Fruit fly (Drosophila melanogaster) whole organism, embryonic: ENCODE results near the gene Lamtor4.
A peak's percentile ranks its signal among the peaks of the same experiment; 100 is the strongest.

Experiments
- Aef1 ChIP-seq: fragments of 200-800 bp; sonication (Bioruptor generic); IDR thresholded peaks from 3 replicates; pipeline ENCODE4 v1.3.6; 2022; ENCODE audit warnings: missing biosample characterization, missing genetic modification characterization
- Atf-2 ChIP-seq: fragments of 200-800 bp; sonication (Bioruptor generic); optimal IDR thresholded peaks from 2 replicates; lab custom pipeline; 2016; ENCODE audit warnings: missing biosample characterization, missing genetic modification characterization
- B-H1 ChIP-seq: fragments of 200-800 bp; sonication (Bioruptor generic); IDR thresholded peaks from 3 replicates; pipeline ENCODE4 v1.3.6; 2022; ENCODE audit warnings: missing biosample characterization, missing genetic modification characterization
- CG1024 ChIP-seq: fragments of 200-800 bp; sonication (Bioruptor generic); IDR thresholded peaks from 2 replicates; pipeline ENCODE4 v1.3.6; 2022; ENCODE audit warnings: missing biosample characterization, missing genetic modification characterization
- CG10654 ChIP-seq: fragments of 200-800 bp; sonication (Bioruptor generic); optimal IDR thresholded peaks from 2 replicates; lab custom pipeline; 2016; ENCODE audit warnings: missing biosample characterization, missing genetic modification characterization
- CG11456 ChIP-seq: fragments of 200-800 bp; sonication (Bioruptor generic); IDR thresholded peaks from 3 replicates; pipeline ENCODE4 v1.3.6; 2022; ENCODE audit warnings: missing biosample characterization, missing genetic modification characterization
- CG12071 ChIP-seq: fragments of 200-800 bp; sonication (Bioruptor generic); optimal IDR thresholded peaks from 3 replicates; lab custom pipeline; 2018; ENCODE audit warnings: missing biosample characterization, mild to moderate bottlenecking, missing genetic modification characterization
- CG12104 ChIP-seq: fragments of 200-800 bp; sonication (Bioruptor generic); optimal IDR thresholded peaks from 3 replicates; lab custom pipeline; 2016; ENCODE audit warnings: missing biosample characterization, missing genetic modification characterization
- CG12391 ChIP-seq: fragments of 200-800 bp; sonication (Bioruptor generic); optimal IDR thresholded peaks from 3 replicates; lab custom pipeline; 2018; ENCODE audit warnings: missing biosample characterization, mild to moderate bottlenecking, missing genetic modification characterization, moderate library complexity
- CG13296 ChIP-seq: fragments of 200-800 bp; sonication (Bioruptor generic); optimal IDR thresholded peaks from 3 replicates; lab custom pipeline; 2018; ENCODE audit warnings: missing biosample characterization, mild to moderate bottlenecking, missing genetic modification characterization
- CG15269 ChIP-seq: fragments of 200-800 bp; sonication (Bioruptor generic); optimal IDR thresholded peaks from 2 replicates; lab custom pipeline; 2018; ENCODE audit warnings: missing biosample characterization, mild to moderate bottlenecking, missing genetic modification characterization, moderate library complexity
- CG2199 ChIP-seq: fragments of 200-800 bp; sonication (Bioruptor generic); IDR thresholded peaks from 3 replicates; pipeline ENCODE4 v1.3.6; 2022; ENCODE audit warnings: missing biosample characterization, missing genetic modification characterization
- CG33557 ChIP-seq: fragments of 200-800 bp; sonication (Bioruptor generic); optimal IDR thresholded peaks from 2 replicates; lab custom pipeline; 2019; ENCODE audit warnings: missing biosample characterization, mild to moderate bottlenecking, missing genetic modification characterization, moderate library complexity
- CG4328 ChIP-seq: fragments of 200-800 bp; sonication (Bioruptor generic); optimal IDR thresholded peaks from 3 replicates; lab custom pipeline; 2017; ENCODE audit warnings: missing biosample characterization, missing genetic modification reagents, missing genetic modification characterization
- CG4404 ChIP-seq: fragments of 200-800 bp; sonication (Bioruptor generic); IDR thresholded peaks from 2 replicates; pipeline ENCODE4 v1.3.6; 2022; ENCODE audit warnings: missing biosample characterization, missing genetic modification characterization
- CG7357 ChIP-seq: fragments of 200-800 bp; sonication (Bioruptor generic); IDR thresholded peaks from 3 replicates; pipeline ENCODE4 v1.3.6; 2022; ENCODE audit warnings: missing biosample characterization, missing genetic modification characterization
- CG7786 ChIP-seq: fragments of 200-800 bp; sonication (Bioruptor generic); optimal IDR thresholded peaks from 2 replicates; lab custom pipeline; 2016; ENCODE audit warnings: missing biosample characterization, missing genetic modification characterization
- CG7839 ChIP-seq: fragments of 200-800 bp; sonication (Bioruptor generic); optimal IDR thresholded peaks from 3 replicates; lab custom pipeline; 2018; ENCODE audit warnings: missing biosample characterization, mild to moderate bottlenecking, missing genetic modification characterization, moderate library complexity
- CG7987 ChIP-seq: fragments of 200-800 bp; sonication (Bioruptor generic); optimal IDR thresholded peaks from 2 replicates; lab custom pipeline; 2018; ENCODE audit warnings: missing biosample characterization, mild to moderate bottlenecking, missing genetic modification characterization, moderate library complexity
- CG8388 ChIP-seq: fragments of 200-800 bp; sonication (Bioruptor generic); optimal IDR thresholded peaks from 2 replicates; lab custom pipeline; 2019; ENCODE audit warnings: missing biosample characterization, mild to moderate bottlenecking, missing genetic modification characterization, moderate library complexity
- Dfd ChIP-seq, 2 experiments: fragments of >200 bp; optimal IDR thresholded peaks; 2 replicates each; lab custom pipeline; 2017; ENCODE audit warnings: missing biosample characterization in 2 of 2, missing genetic modification characterization in 2 of 2
- Dll ChIP-seq: fragments of 200-800 bp; sonication (Bioruptor generic); IDR thresholded peaks from 4 replicates; pipeline ENCODE4 v1.3.6; 2022; ENCODE audit warnings: missing biosample characterization, missing genetic modification characterization; ENCODE audit not compliant: partially characterized antibody
- Gug ChIP-seq: fragments of 200-800 bp; sonication (Bioruptor generic); IDR thresholded peaks from 4 replicates; pipeline ENCODE4 v1.3.6; 2022; ENCODE audit warnings: missing biosample characterization, missing genetic modification characterization
- H2.0 ChIP-seq: fragments of 200-800 bp; sonication (Bioruptor generic); IDR thresholded peaks from 2 replicates; pipeline ENCODE4 v1.3.6; 2022; ENCODE audit warnings: missing biosample characterization, missing genetic modification characterization
- Rx ChIP-seq: fragments of 200-800 bp; sonication (Bioruptor generic); IDR thresholded peaks from 2 replicates; pipeline ENCODE4 v1.3.6; 2022; ENCODE audit warnings: missing biosample characterization, missing genetic modification characterization
- Sox100B ChIP-seq: fragments of 200-800 bp; sonication (Bioruptor generic); optimal IDR thresholded peaks from 3 replicates; lab custom pipeline; 2018; ENCODE audit warnings: missing biosample characterization, mild to moderate bottlenecking, missing genetic modification characterization
- Sox102F ChIP-seq: fragments of 200-800 bp; sonication (Bioruptor generic); optimal IDR thresholded peaks from 2 replicates; lab custom pipeline; 2018; ENCODE audit warnings: missing biosample characterization, mild to moderate bottlenecking, missing genetic modification characterization, moderate library complexity
- Taf1 ChIP-seq: fragments of 200-800 bp; sonication (Bioruptor generic); IDR thresholded peaks from 2 replicates; pipeline ENCODE4 v1.3.6; 2022; ENCODE audit warnings: missing biosample characterization, missing genetic modification characterization
- YL-1 ChIP-seq: fragments of 200-800 bp; sonication (Bioruptor generic); optimal IDR thresholded peaks from 3 replicates; lab custom pipeline; 2017; ENCODE audit warnings: missing biosample characterization, mild to moderate bottlenecking, missing genetic modification characterization
- ash1 ChIP-seq: fragments of 200-800 bp; sonication (Bioruptor generic); optimal IDR thresholded peaks from 2 replicates; lab custom pipeline; 2018; ENCODE audit warnings: missing biosample characterization, mild to moderate bottlenecking, missing genetic modification characterization
- bigmax ChIP-seq: fragments of 200-800 bp; sonication (Bioruptor generic); optimal IDR thresholded peaks from 2 replicates; lab custom pipeline; 2018; ENCODE audit warnings: missing biosample characterization, mild to moderate bottlenecking, missing genetic modification characterization
- bowl ChIP-seq: fragments of 200-800 bp; sonication (Bioruptor generic); IDR thresholded peaks from 2 replicates; pipeline ENCODE4 v1.3.6; 2022; ENCODE audit warnings: missing biosample characterization, missing genetic modification characterization
- chinmo ChIP-seq: fragments of 200-800 bp; sonication (Bioruptor generic); IDR thresholded peaks from 4 replicates; pipeline ENCODE4 v1.3.6; 2022; ENCODE audit warnings: missing biosample characterization, missing genetic modification characterization; ENCODE audit not compliant: partially characterized antibody
- ci ChIP-seq: fragments of 200-800 bp; sonication (Bioruptor generic); IDR thresholded peaks from 3 replicates; pipeline ENCODE4 v1.3.6; 2022; ENCODE audit warnings: missing biosample characterization, missing genetic modification characterization
- cwo ChIP-seq: fragments of 200-800 bp; sonication (Bioruptor generic); optimal IDR thresholded peaks from 3 replicates; lab custom pipeline; 2017; ENCODE audit warnings: missing biosample characterization, missing genetic modification characterization, mild to moderate bottlenecking, moderate library complexity, missing genetic modification reagents
- da ChIP-seq: fragments of 200-800 bp; sonication (Bioruptor generic); optimal IDR thresholded peaks from 2 replicates; lab custom pipeline; 2016; ENCODE audit warnings: missing biosample characterization, missing genetic modification characterization
- dati ChIP-seq: fragments of 200-800 bp; sonication (Bioruptor generic); IDR thresholded peaks from 2 replicates; pipeline ENCODE4 v1.3.6; 2022; ENCODE audit warnings: missing biosample characterization, missing genetic modification characterization
- eve ChIP-seq, 2 experiments: fragments of >200 bp; optimal IDR thresholded peaks; 2 replicates each; lab custom pipeline; 2017; ENCODE audit warnings: missing biosample characterization in 2 of 2, missing genetic modification characterization in 2 of 2
- ewg ChIP-seq: fragments of 200-800 bp; sonication (Bioruptor generic); optimal IDR thresholded peaks from 3 replicates; lab custom pipeline; 2017; ENCODE audit warnings: mild to moderate bottlenecking, missing biosample characterization, missing genetic modification reagents, missing genetic modification characterization
- h ChIP-seq: fragments of >200 bp; optimal IDR thresholded peaks from 2 replicates; lab custom pipeline; 2017
- kay ChIP-seq: fragments of 200-800 bp; sonication (Bioruptor generic); optimal IDR thresholded peaks from 2 replicates; lab custom pipeline; 2016; ENCODE audit warnings: missing biosample characterization, missing genetic modification characterization
- lov ChIP-seq, 2 experiments: fragments of 200-800 bp in 1 of 2; fragments of >200 bp in 1 of 2; sonication (Bioruptor generic) in 1 of 2; IDR thresholded peaks in 1 of 2; optimal IDR thresholded peaks in 1 of 2; 2 replicates in 1 of 2; 3 replicates in 1 of 2; pipeline versions ENCODE4 v1.3.6 to Lab custom; 2017 to 2022; ENCODE audit warnings: missing biosample characterization in 1 of 2, missing genetic modification characterization in 1 of 2
- maf-S ChIP-seq: fragments of 200-800 bp; sonication (Bioruptor generic); optimal IDR thresholded peaks from 2 replicates; lab custom pipeline; 2016; ENCODE audit warnings: missing biosample characterization, missing genetic modification characterization
- nau ChIP-seq: fragments of 200-800 bp; sonication (Bioruptor generic); optimal IDR thresholded peaks from 3 replicates; lab custom pipeline; 2017; ENCODE audit warnings: missing biosample characterization, mild to moderate bottlenecking, missing genetic modification characterization, missing genetic modification reagents
- odd ChIP-seq: fragments of 200-800 bp; sonication (Bioruptor generic); optimal IDR thresholded peaks from 2 replicates; lab custom pipeline; 2017; ENCODE audit warnings: missing biosample characterization, mild to moderate bottlenecking, missing genetic modification characterization
- repo ChIP-seq: fragments of 200-800 bp; sonication (Bioruptor generic); optimal IDR thresholded peaks from 2 replicates; lab custom pipeline; 2016; ENCODE audit warnings: missing biosample characterization, missing genetic modification characterization
- row ChIP-seq: fragments of 200-800 bp; sonication (Bioruptor generic); IDR thresholded peaks from 3 replicates; pipeline ENCODE4 v1.3.6; 2022; ENCODE audit warnings: missing biosample characterization, missing genetic modification characterization
- slp2 ChIP-seq: fragments of 200-800 bp; sonication (Bioruptor generic); optimal IDR thresholded peaks from 2 replicates; lab custom pipeline; 2016; ENCODE audit warnings: missing biosample characterization, missing genetic modification characterization
- sob ChIP-seq: fragments of 200-800 bp; sonication (Bioruptor generic); IDR thresholded peaks from 2 replicates; pipeline ENCODE4 v1.3.6; 2022; ENCODE audit warnings: missing biosample characterization, missing genetic modification characterization
- tna ChIP-seq: fragments of 200-800 bp; sonication (Bioruptor generic); IDR thresholded peaks from 2 replicates; pipeline ENCODE4 v1.3.6; 2022; ENCODE audit warnings: missing biosample characterization, missing genetic modification characterization; ENCODE audit not compliant: partially characterized antibody
- trh ChIP-seq: fragments of 200-800 bp; sonication (Bioruptor generic); optimal IDR thresholded peaks from 2 replicates; lab custom pipeline; 2016; ENCODE audit warnings: missing biosample characterization, missing genetic modification characterization
- vvl ChIP-seq: fragments of 200-800 bp; sonication (Bioruptor generic); IDR thresholded peaks from 2 replicates; pipeline ENCODE4 v1.3.6; 2022; ENCODE audit warnings: missing biosample characterization, missing genetic modification characterization

Lamtor4 gene

dm6 chr3L:3932742-3933289 is 36.1 kb downstream of the Lamtor4 start (continued):
- TF ChIP-seq CG15269 (tag; lab: Kevin White, UChicago) (peak; percentile 60), Dfd (GFP tag; optimal IDR thresholded peaks at IDR 0.05; lab: Kevin White, UChicago) (no peak), bigmax (GFP tag; lab: Kevin White, UChicago) (no peak), YL-1 (GFP tag; lab: Kevin White, UChicago) (no peak), odd (peak; percentile 23), da (GFP tag; lab: Kevin White, UChicago) (no peak), sob (peak; percentile 36; the same call in 1 of the 2 replicates), CG12391 (no peak), kay (no peak), Dll (GFP tag; lab: Robert Waterston, UW) (no peak), bowl (no peak), CG7987 (GFP tag; lab: Kevin White, UChicago) (peak; percentile 13), dati (GFP tag; lab: Robert Waterston, UW) (no peak), CG7786 (GFP tag; lab: Kevin White, UChicago) (no peak), Taf1 (GFP tag; lab: Robert Waterston, UW) (no peak), H2.0 (GFP tag; lab: Robert Waterston, UW) (no peak), chinmo (GFP tag; lab: Robert Waterston, UW) (no peak), CG12104 (no peak), CG7839 (tag; lab: Kevin White, UChicago) (peak; percentile 22), CG8388 (GFP tag; lab: Kevin White, UChicago) (no peak), Atf-2 (no peak), CG1024 (GFP tag; lab: Robert Waterston, UW) (no peak), CG4328 (GFP tag; lab: Kevin White, UChicago) (no peak), ash1 (peak; percentile 24), Sox100B (GFP tag; lab: Kevin White, UChicago) (peak; percentile 12), CG33557 (no peak), CG2199 (GFP tag; lab: Robert Waterston, UW) (no peak), h (lab: Kevin White, UChicago) (no peak), eve (GFP tag; optimal IDR thresholded peaks at IDR 0.05; lab: Kevin White, UChicago) (no peak), cwo (GFP tag; lab: Kevin White, UChicago) (no peak), row (GFP tag; lab: Robert Waterston, UW) (no peak), repo (GFP tag; lab: Kevin White, UChicago) (no peak), CG12071 (peak; percentile 55), ewg (no peak), Gug (GFP tag; lab: Robert Waterston, UW) (no peak), vvl (no peak), CG10654 (no peak), B-H1 (GFP tag; lab: Robert Waterston, UW) (no peak), lov (optimal IDR thresholded peaks at IDR 0.05; lab: Kevin White, UChicago) (no peak), lov (GFP tag; IDR thresholded peaks at IDR 0.05; lab: Robert Waterston, UW) (no peak), CG4404 (GFP tag; lab: Robert Waterston, UW) (no peak), Sox102F (no peak), CG13296 (peak; percentile 34), tna (GFP tag; lab: Robert Waterston, UW) (no peak), maf-S (GFP tag; lab: Kevin White, UChicago) (no peak), ci (GFP tag; lab: Robert Waterston, UW) (no peak), trh (GFP tag; lab: Kevin White, UChicago) (no peak), slp2 (GFP tag; lab: Kevin White, UChicago) (no peak), Rx (GFP tag; lab: Robert Waterston, UW) (no peak), nau (no peak), Aef1 (GFP tag; lab: Robert Waterston, UW) (no peak), CG11456 (GFP tag; lab: Robert Waterston, UW) (no peak), CG7357 (no peak)
